Worm (Caenorhabditis elegans): ENCODE results near the gene vamp-7.

Gene vamp-7

DNA sequence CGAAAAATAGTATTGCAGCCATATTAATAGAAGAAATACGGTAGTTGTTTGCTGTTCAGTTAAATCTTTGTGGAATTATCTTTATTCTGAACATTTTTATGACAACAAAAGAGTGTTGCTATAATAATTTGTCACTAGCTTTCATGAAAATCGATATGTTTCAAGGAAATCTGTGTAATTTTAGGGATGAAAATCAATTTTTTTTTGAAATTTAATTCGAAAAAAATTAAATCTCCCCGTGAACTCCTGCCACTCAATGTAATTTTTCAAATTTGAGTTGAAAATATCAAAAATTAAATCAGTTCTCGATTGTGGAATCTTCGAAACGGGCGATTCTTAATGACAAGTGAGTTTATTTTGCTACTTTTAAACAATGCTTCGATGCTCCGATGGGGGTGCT, 46.5 kb upstream of the vamp-7 start, which contains the start of gene Y69A2AR.46:
Gene Y69A2AR.46 (plus strand): TSS at position 301 of the 400 bp plus-strand sequence.
- no peak for TF ChIP-seq hlh-30 (tag; optimal IDR thresholded peaks at IDR 0.05; ENCODE audit: insufficient read depth)
- no peak for TF ChIP-seq zip-11 (GFP tag; IDR thresholded peaks at IDR 0.05)
- TF ChIP-seq nhr-76 (tag; optimal IDR thresholded peaks at IDR 0.05): no peak
- TF ChIP-seq ZK546.5 (tag; optimal IDR thresholded peaks at IDR 0.05): no peak
- no peak for TF ChIP-seq rbr-2 (tag; optimal IDR thresholded peaks at IDR 0.05)
- TF ChIP-seq ceh-62 (tag; optimal IDR thresholded peaks at IDR 0.05): no peak

DNA sequence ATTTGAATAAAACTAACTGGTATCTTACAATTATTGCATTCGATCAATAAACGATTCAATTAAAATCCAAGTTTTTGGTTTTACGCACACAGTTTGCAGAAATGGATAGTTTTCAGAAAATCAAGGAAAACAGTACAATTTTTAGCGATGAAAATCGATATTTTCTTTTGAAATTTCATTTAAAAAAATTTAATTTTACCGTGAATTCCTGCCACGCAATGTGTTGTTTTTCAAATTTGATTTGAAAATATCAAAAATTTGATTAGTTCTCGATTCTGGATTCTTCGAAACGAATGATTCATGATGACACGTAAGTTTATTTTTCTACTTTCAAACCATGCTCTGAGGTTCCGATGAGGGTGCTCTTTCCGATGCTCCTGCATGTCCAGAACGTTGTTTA, 45.8 kb upstream of the vamp-7 start, which contains the start of gene Y69A2AR.50:
Gene Y69A2AR.50 (plus strand): TSS at position 301 of the 400 bp plus-strand sequence.
- TF ChIP-seq hlh-30 (tag; optimal IDR thresholded peaks at IDR 0.05; ENCODE audit: insufficient read depth) (no peak), lin-38 (GFP tag; IDR thresholded peaks at IDR 0.05) (no peak), lir-3 (tag; optimal IDR thresholded peaks at IDR 0.05) (no peak), unc-62 (GFP tag; optimal IDR thresholded peaks at IDR 0.05 in 1 of 2) (no peak), unc-62 (tag; optimal IDR thresholded peaks at IDR 0.05) (no peak), ces-1 (GFP tag; optimal IDR thresholded peaks at IDR 0.05) (no peak), dmd-9 (GFP tag; IDR thresholded peaks at IDR 0.05) (no peak), F10B5.3 (tag; optimal IDR thresholded peaks at IDR 0.05) (no peak), zip-2 (tag; optimal IDR thresholded peaks at IDR 0.05) (no peak), lin-13 (GFP tag; optimal IDR thresholded peaks at IDR 0.05) (no peak), madf-5 (GFP tag; IDR thresholded peaks at IDR 0.05) (no peak), mdt-29 (GFP tag; IDR thresholded peaks at IDR 0.05) (no peak), hmg-1.1 (GFP tag; IDR thresholded peaks at IDR 0.05) (no peak), F49E8.2 (tag; optimal IDR thresholded peaks at IDR 0.05; ENCODE audit: borderline replicate concordance) (no peak), ama-1 (optimal IDR thresholded peaks at IDR 0.05) (no peak)

DNA sequence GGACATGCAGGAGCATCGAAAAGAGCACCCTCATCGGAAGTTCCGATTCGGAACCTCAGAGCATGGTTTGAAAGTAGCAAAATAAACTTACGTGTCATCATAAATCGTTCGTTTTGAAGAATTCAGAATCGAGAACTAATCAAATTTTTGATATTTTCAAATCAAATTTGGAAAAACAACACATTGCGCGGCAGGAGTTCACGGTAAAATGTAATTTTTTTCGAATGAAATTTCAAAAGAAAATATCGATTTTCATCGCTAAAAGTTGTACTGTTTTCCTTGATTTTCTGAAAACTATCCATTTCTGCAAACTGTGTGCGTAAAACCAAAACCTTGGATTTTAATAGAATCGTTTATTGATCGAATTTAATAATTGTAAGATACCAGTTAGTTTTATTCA, 43.9 kb upstream of the vamp-7 start, which contains the start of gene Y69A2AR.24:
Gene Y69A2AR.24 (minus strand): TSS at position 101 of the 400 bp plus-strand sequence.
- TF ChIP-seq fkh-10 (GFP tag; optimal IDR thresholded peaks at IDR 0.05): no peak
- no peak for TF ChIP-seq nhr-42 (GFP tag; IDR thresholded peaks at IDR 0.05)
- no peak for TF ChIP-seq egl-27 (tag; optimal IDR thresholded peaks at IDR 0.05)
- TF ChIP-seq lsy-2 (tag; optimal IDR thresholded peaks at IDR 0.05): no peak
- TF ChIP-seq nhr-77 (tag; optimal IDR thresholded peaks at IDR 0.05): no peak
- no peak for TF ChIP-seq ceh-44 (GFP tag; IDR thresholded peaks at IDR 0.05)
- TF ChIP-seq lin-39 (tag; optimal IDR thresholded peaks at IDR 0.05): no peak
- TF ChIP-seq dve-1 (tag; optimal IDR thresholded peaks at IDR 0.05; ENCODE audit: insufficient read depth): no peak
- no peak for TF ChIP-seq ces-1 (GFP tag; optimal IDR thresholded peaks at IDR 0.05)
- TF ChIP-seq mxl-3 (GFP tag; optimal IDR thresholded peaks at IDR 0.05): no peak
- no peak for TF ChIP-seq R02D3.7 (tag; optimal IDR thresholded peaks at IDR 0.05)
- TF ChIP-seq lin-29 (GFP tag; IDR thresholded peaks at IDR 0.05): no peak
- TF ChIP-seq snpc-1.2 (GFP tag; IDR thresholded peaks at IDR 0.05): no peak
- no peak for TF ChIP-seq mes-2 (tag; optimal IDR thresholded peaks at IDR 0.05; ENCODE audit: poor library complexity, severe bottlenecking)
- no peak for TF ChIP-seq tag-97 (GFP tag; IDR thresholded peaks at IDR 0.05)
- TF ChIP-seq vab-7 (GFP tag; IDR thresholded peaks at IDR 0.05): no peak
- no peak for TF ChIP-seq daf-8 (GFP tag; IDR thresholded peaks at IDR 0.05)

DNA sequence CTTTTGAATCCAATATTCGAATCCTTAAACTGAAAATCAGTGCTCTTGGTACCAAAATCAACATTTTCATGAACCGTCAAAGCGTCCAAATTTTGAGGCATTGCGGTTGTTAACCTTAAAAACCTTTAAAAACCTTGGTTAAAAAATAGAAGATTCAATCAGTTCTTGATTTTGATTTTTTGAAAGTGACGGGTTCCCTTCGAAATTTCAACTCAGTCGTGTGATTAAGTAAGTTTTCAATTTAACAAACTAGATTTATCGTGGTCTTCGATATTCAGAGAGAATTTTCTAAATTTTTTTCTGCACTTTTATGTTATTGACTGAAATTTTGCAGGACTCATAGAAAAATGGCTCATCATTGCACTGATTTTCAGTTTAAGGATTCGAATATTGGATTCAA, 39.6 kb upstream of the vamp-7 start, which contains the start of the genes Y69A2AR.25 and Y69A2AR.12:
Gene Y69A2AR.25 (minus strand): TSS at position 101 of the 400 bp plus-strand sequence.
Gene Y69A2AR.12 (plus strand): TSS at position 348 of the 400 bp plus-strand sequence.
- TF ChIP-seq lin-15B (tag; optimal IDR thresholded peaks at IDR 0.05) (no peak), nhr-11 (tag; optimal IDR thresholded peaks at IDR 0.05) (no peak), rbr-2 (tag; optimal IDR thresholded peaks at IDR 0.05) (no peak), php-3 (GFP tag; IDR thresholded peaks at IDR 0.05) (no peak), nhr-28 (tag; optimal IDR thresholded peaks at IDR 0.05) (no peak), F26F4.8 (GFP tag; conservative IDR thresholded peaks at IDR 0.05) (no peak), lin-1 (GFP tag; IDR thresholded peaks at IDR 0.05) (no peak), R02D3.7 (tag; optimal IDR thresholded peaks at IDR 0.05) (no peak), cey-2 (tag; optimal IDR thresholded peaks at IDR 0.05; ENCODE audit: borderline replicate concordance, insufficient read depth) (no peak), unc-130 (GFP tag; optimal IDR thresholded peaks at IDR 0.05) (no peak), F37D6.2 (tag; optimal IDR thresholded peaks at IDR 0.05) (no peak), lin-13 (GFP tag; optimal IDR thresholded peaks at IDR 0.05) (no peak), madf-9 (GFP tag; conservative IDR thresholded peaks at IDR 0.05) (no peak), fos-1 (tag; optimal IDR thresholded peaks at IDR 0.05) (no peak), ztf-11 (tag; optimal IDR thresholded peaks at IDR 0.05) (no peak), hif-1 (tag; optimal IDR thresholded peaks at IDR 0.05) (no peak)

Measured in whole organism, L4 larva.